Worm (Caenorhabditis elegans) whole organism, mixed stage, embryonic: Measurements from ENCODE around the gene K01D12.9.
A peak's percentile ranks its signal among the peaks of the same experiment; 100 is the strongest.

ENCODE experiments used
- M03D4.4 ChIP-seq: sonication (generic microtip); optimal IDR thresholded peaks from 2 replicates; lab custom pipeline; 2017; ENCODE audit warnings: mild to moderate bottlenecking, missing genetic modification characterization, missing compliant biosample characterization
- bed-3 ChIP-seq: fragments of 200-800 bp; sonication (Bioruptor generic); optimal IDR thresholded peaks from 3 replicates; lab custom pipeline; 2018; ENCODE audit warnings: mild to moderate bottlenecking, missing genetic modification characterization, moderate library complexity, missing compliant biosample characterization
- blmp-1 ChIP-seq: fragments of 150-350 bp; optimal IDR thresholded peaks from 2 replicates; lab custom pipeline; 2014; ENCODE audit warnings: missing biosample characterization, missing genetic modification characterization
- ceh-39 ChIP-seq: fragments of 150-350 bp; optimal IDR thresholded peaks from 2 replicates; lab custom pipeline; 2014; ENCODE audit warnings: missing biosample characterization, missing genetic modification characterization
- ceh-43 ChIP-seq: fragments of 200-800 bp; sonication (Bioruptor generic); optimal IDR thresholded peaks from 2 replicates; lab custom pipeline; 2018; ENCODE audit warnings: mild to moderate bottlenecking, missing genetic modification characterization, moderate library complexity, missing compliant biosample characterization
- ces-1 ChIP-seq: fragments of 150-350 bp; optimal IDR thresholded peaks from 2 replicates; lab custom pipeline; 2014; ENCODE audit warnings: missing biosample characterization, missing genetic modification reagents, missing genetic modification characterization
- cnd-1 ChIP-seq: fragments of 200-800 bp; sonication (Bioruptor generic); optimal IDR thresholded peaks from 2 replicates; lab custom pipeline; 2018; ENCODE audit warnings: mild to moderate bottlenecking, missing genetic modification characterization, missing compliant biosample characterization
- drap-1 ChIP-seq: fragments of 200-800 bp; sonication (Bioruptor generic); optimal IDR thresholded peaks from 3 replicates; lab custom pipeline; 2018; ENCODE audit warnings: mild to moderate bottlenecking, missing genetic modification characterization, missing compliant biosample characterization
- elt-1 ChIP-seq: sonication (generic microtip); optimal IDR thresholded peaks from 2 replicates; lab custom pipeline; 2017; ENCODE audit warnings: missing genetic modification characterization, mild to moderate bottlenecking, missing compliant biosample characterization, antibody characterized with exemption, moderate library complexity, borderline replicate concordance; ENCODE audit not compliant: insufficient read depth
- elt-3 ChIP-seq: fragments of 150-350 bp; optimal IDR thresholded peaks from 2 replicates; lab custom pipeline; 2014; ENCODE audit warnings: missing biosample characterization, missing genetic modification characterization
- flh-1 ChIP-seq: fragments of 200-800 bp; sonication (Bioruptor generic); optimal IDR thresholded peaks from 2 replicates; lab custom pipeline; 2018; ENCODE audit warnings: mild to moderate bottlenecking, missing genetic modification characterization, moderate library complexity, missing compliant biosample characterization
- ham-2 ChIP-seq: fragments of 200-800 bp; sonication (Bioruptor generic); optimal IDR thresholded peaks from 2 replicates; lab custom pipeline; 2018; ENCODE audit warnings: mild to moderate bottlenecking, missing genetic modification characterization, missing compliant biosample characterization
- hlh-1 ChIP-seq: fragments of 150-350 bp; optimal IDR thresholded peaks from 2 replicates; lab custom pipeline; 2014; ENCODE audit warnings: missing biosample characterization, missing genetic modification reagents, missing genetic modification characterization
- lin-13 ChIP-seq: fragments of 150-350 bp; optimal IDR thresholded peaks from 2 replicates; lab custom pipeline; 2014; ENCODE audit warnings: missing biosample characterization, missing genetic modification characterization
- lin-32 ChIP-seq: fragments of 200-800 bp; sonication (Bioruptor generic); optimal IDR thresholded peaks from 2 replicates; lab custom pipeline; 2018; ENCODE audit warnings: mild to moderate bottlenecking, missing genetic modification characterization, missing compliant biosample characterization
- lsy-2 ChIP-seq: fragments of 150-350 bp; optimal IDR thresholded peaks from 2 replicates; lab custom pipeline; 2014; ENCODE audit warnings: missing biosample characterization, missing genetic modification characterization
- mab-5 ChIP-seq: fragments of 150-350 bp; optimal IDR thresholded peaks from 2 replicates; lab custom pipeline; 2014; ENCODE audit warnings: missing biosample characterization, missing genetic modification characterization
- mep-1 ChIP-seq: fragments of 150-350 bp; optimal IDR thresholded peaks from 2 replicates; lab custom pipeline; 2017; ENCODE audit warnings: missing biosample characterization, missing genetic modification reagents, missing genetic modification characterization, inconsistent platforms
- nhr-12 ChIP-seq: fragments of 150-350 bp; optimal IDR thresholded peaks from 2 replicates; lab custom pipeline; 2014; ENCODE audit warnings: missing biosample characterization, missing genetic modification characterization
- nhr-2 ChIP-seq: fragments of 150-350 bp; optimal IDR thresholded peaks from 2 replicates; lab custom pipeline; 2014; ENCODE audit warnings: missing biosample characterization, missing genetic modification characterization
- nhr-28 ChIP-seq: fragments of 150-350 bp; optimal IDR thresholded peaks from 2 replicates; lab custom pipeline; 2014; ENCODE audit warnings: missing biosample characterization, missing genetic modification characterization
- pha-4 ChIP-seq: fragments of 150-350 bp; optimal IDR thresholded peaks from 2 replicates; lab custom pipeline; 2018; ENCODE audit warnings: missing biosample characterization, missing genetic modification reagents, missing genetic modification characterization
- sem-2 ChIP-seq: fragments of 200-800 bp; sonication (Bioruptor generic); optimal IDR thresholded peaks from 2 replicates; lab custom pipeline; 2018; ENCODE audit warnings: mild to moderate bottlenecking, missing genetic modification characterization, missing compliant biosample characterization
- sptf-1 ChIP-seq: sonication (generic microtip); optimal IDR thresholded peaks from 2 replicates; lab custom pipeline; 2017; ENCODE audit warnings: mild to moderate bottlenecking, missing genetic modification characterization, moderate library complexity, missing compliant biosample characterization
- tbx-8 ChIP-seq: fragments of 200-800 bp; sonication (Bioruptor generic); optimal IDR thresholded peaks from 2 replicates; lab custom pipeline; 2018; ENCODE audit warnings: mild to moderate bottlenecking, missing genetic modification characterization, moderate library complexity, missing compliant biosample characterization
- unc-120 ChIP-seq: sonication (generic microtip); optimal IDR thresholded peaks from 2 replicates; lab custom pipeline; 2017; ENCODE audit warnings: missing genetic modification characterization, missing compliant biosample characterization; ENCODE audit not compliant: poor library complexity, severe bottlenecking
- unc-39 ChIP-seq: fragments of 150-350 bp; optimal IDR thresholded peaks from 2 replicates; lab custom pipeline; 2014; ENCODE audit warnings: missing biosample characterization, missing genetic modification characterization
- zip-8 ChIP-seq: fragments of 150-350 bp; optimal IDR thresholded peaks from 2 replicates; lab custom pipeline; 2014; ENCODE audit warnings: missing biosample characterization, missing genetic modification characterization
- ztf-11 ChIP-seq: fragments of 150-350 bp; optimal IDR thresholded peaks from 2 replicates; lab custom pipeline; 2014; ENCODE audit warnings: missing biosample characterization, missing genetic modification characterization

The K01D12.9 gene

DNA sequence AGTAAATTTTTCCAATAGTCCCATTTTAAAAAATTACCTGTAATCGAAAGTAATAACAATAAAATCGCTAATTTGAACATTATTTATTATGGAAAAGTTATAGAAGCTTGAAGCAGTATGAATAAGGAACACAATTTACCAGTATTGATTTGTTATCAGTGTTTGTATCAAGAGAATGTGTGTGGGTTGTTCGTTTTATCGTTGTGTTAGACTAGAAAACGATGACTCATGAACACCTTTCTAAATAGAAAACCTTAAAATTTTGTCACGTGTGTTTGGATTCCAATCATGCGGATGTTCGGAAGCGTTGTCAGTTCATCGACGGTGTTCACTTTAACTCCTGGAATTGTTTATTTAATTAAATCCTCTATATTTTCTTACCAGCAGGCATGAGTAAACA is 27.7 kb upstream of the K01D12.9 start, which contains the start of gene C54D10.13:
TSS of gene C54D10.13 (minus strand) at position 179 of the 400 bp plus-strand sequence.
- no peak for TF ChIP-seq ces-1 (GFP tag; lab: Kevin White, UChicago)
- no peak for TF ChIP-seq blmp-1 (tag; lab: Kevin White, UChicago)
- no peak for TF ChIP-seq nhr-28 (tag; lab: Kevin White, UChicago)
- no peak for TF ChIP-seq lsy-2 (tag; lab: Kevin White, UChicago)
- no peak for TF ChIP-seq flh-1 (GFP tag; lab: Kevin White, UChicago)
- no peak for TF ChIP-seq sem-2 (GFP tag; lab: Kevin White, UChicago)
- no peak for TF ChIP-seq elt-1 (tag; lab: Kevin White, UChicago)
- TF ChIP-seq tbx-8 (GFP tag; lab: Kevin White, UChicago) = no peak
- TF ChIP-seq unc-120 (tag; lab: Kevin White, UChicago) = no peak
- no peak for TF ChIP-seq elt-3 (tag; lab: Kevin White, UChicago)
- TF ChIP-seq sptf-1 (tag; lab: Kevin White, UChicago) = no peak
- no peak for TF ChIP-seq bed-3 (GFP tag; lab: Kevin White, UChicago)
- no peak for TF ChIP-seq nhr-12 (tag; lab: Kevin White, UChicago)
- TF ChIP-seq unc-39 (tag; lab: Kevin White, UChicago) = no peak
- no peak for TF ChIP-seq lin-32 (GFP tag; lab: Kevin White, UChicago)
- no peak for TF ChIP-seq drap-1 (GFP tag; lab: Kevin White, UChicago)

DNA sequence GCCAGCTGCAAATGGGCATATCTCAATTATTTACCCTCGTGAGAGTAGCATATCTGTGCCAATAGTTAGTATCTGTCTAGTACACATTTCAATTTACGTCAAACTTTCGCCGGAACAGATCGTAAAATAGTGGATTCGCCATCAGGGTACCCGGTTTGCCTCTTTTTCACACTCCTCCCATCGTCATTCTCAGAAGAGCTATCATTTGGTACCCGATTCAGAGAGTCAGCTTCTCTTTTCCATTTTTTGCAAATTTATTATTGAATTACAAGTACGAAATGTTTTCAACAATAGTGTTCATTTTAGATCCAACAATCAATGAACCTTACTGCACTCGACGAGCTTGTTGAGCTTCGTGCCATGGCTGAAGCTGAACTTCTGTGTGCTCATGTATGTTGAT is 24.6 kb upstream of the K01D12.9 start, which contains the start of gene C54D10.5:
TSS of gene C54D10.5 (plus strand) at position 301 of the 400 bp plus-strand sequence.
- no peak for TF ChIP-seq ceh-43 (GFP tag; lab: Kevin White, UChicago)
- TF ChIP-seq pha-4 (tag; lab: Kevin White, UChicago) = no peak
- no peak for TF ChIP-seq mep-1 (tag; lab: Kevin White, UChicago)
- no peak for TF ChIP-seq mab-5
- no peak for TF ChIP-seq nhr-12 (tag; lab: Kevin White, UChicago)
- TF ChIP-seq sptf-1 (tag; lab: Kevin White, UChicago) = no peak
- no peak for TF ChIP-seq hlh-1 (tag; lab: Kevin White, UChicago)
- TF ChIP-seq elt-3 (tag; lab: Kevin White, UChicago) = no peak
- TF ChIP-seq ceh-39 = no peak
- TF ChIP-seq flh-1 (GFP tag; lab: Kevin White, UChicago) = no peak
- TF ChIP-seq blmp-1 (tag; lab: Kevin White, UChicago) = no peak
- no peak for TF ChIP-seq M03D4.4 (tag; lab: Kevin White, UChicago)
- TF ChIP-seq unc-120 (tag; lab: Kevin White, UChicago) = no peak
- no peak for TF ChIP-seq unc-39 (tag; lab: Kevin White, UChicago)
- TF ChIP-seq zip-8 (tag; lab: Kevin White, UChicago) = no peak

DNA sequence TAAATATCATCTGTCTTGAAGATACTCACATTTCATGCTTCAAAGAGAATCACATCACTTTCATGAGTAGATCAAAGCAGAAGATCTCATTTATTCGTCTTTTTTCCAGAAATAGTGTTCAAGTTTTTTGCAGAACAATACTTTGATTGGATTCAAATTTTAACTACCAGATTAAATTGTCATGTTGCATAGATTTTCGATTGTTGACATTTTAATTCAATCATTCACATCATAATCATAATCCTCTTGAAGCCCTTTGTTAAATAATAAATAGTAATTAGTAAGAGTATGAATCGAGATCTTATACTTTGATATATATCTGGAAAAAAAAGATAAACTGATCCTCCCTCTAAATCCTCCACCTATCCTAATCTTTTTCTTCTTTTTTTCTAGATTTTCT is 23.4 kb upstream of the K01D12.9 start:
- TF ChIP-seq M03D4.4 (tag; lab: Kevin White, UChicago) (no peak), cnd-1 (no peak), ham-2 (no peak), hlh-1 (tag; lab: Kevin White, UChicago) (no peak)

DNA sequence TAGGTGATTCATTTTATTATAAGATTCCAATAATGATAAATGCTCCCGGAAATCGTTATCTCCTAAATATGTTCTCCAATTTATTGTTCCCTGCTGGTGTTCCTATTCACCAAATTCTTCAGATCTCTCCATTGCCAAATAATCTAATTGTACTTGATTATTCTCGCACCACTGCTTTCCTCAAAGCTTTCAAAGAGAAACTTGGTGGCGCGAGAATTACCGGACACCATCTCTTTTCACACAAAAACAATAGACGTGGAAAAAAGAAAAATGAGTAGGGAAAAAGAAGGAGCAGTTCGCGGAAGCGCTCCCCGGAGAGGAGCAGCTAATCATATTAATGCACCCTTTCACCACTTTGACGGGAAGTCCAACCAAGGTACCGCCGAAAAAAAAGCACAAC is 16.9 kb upstream of the K01D12.9 start:
- TF ChIP-seq lin-32 (GFP tag; lab: Kevin White, UChicago) = no peak
- peak; percentile 74 for TF ChIP-seq ces-1 (GFP tag; lab: Kevin White, UChicago)

DNA sequence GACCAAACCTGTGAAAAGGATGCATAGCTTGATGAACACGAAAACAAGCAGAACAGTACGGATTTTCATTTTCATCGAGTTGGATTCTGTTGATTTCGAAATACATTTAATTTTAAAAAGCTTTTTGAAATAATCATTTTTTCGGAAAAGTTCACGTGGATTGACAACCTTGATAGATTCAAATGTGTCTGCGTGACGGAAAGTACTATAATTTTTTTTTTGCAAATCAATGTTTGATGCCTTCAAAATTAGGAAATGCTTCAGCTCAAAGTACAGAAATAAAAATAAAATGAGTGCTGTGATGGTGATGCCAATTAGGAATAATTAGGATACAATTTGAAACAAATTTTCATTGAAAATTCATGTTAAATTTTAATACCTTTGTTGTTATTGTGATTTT is 16.4 kb upstream of the K01D12.9 start, which contains the start of gene C54D10.4:
TSS of gene C54D10.4 (minus strand) at position 101 of the 400 bp plus-strand sequence.
- TF ChIP-seq nhr-2 (no peak), tbx-8 (GFP tag; lab: Kevin White, UChicago) (no peak), zip-8 (tag; lab: Kevin White, UChicago) (no peak), ztf-11 (no peak), lin-13 (tag; lab: Kevin White, UChicago) (no peak), elt-3 (tag; lab: Kevin White, UChicago) (no peak), ceh-43 (GFP tag; lab: Kevin White, UChicago) (no peak), bed-3 (GFP tag; lab: Kevin White, UChicago) (no peak), nhr-28 (tag; lab: Kevin White, UChicago) (no peak)
